Fruit fly (Drosophila melanogaster) whole organism, embryonic: ENCODE results near the gene cd.

Experiments
- Abd-B ChIP-seq: fragments of 200-800 bp; sonication (Bioruptor generic); optimal IDR thresholded peaks from 2 replicates; lab custom pipeline; 2018; ENCODE audit warnings: missing biosample characterization, mild to moderate bottlenecking, missing genetic modification characterization, moderate library complexity
- Atf3 ChIP-seq: fragments of 200-800 bp; sonication (Bioruptor generic); optimal IDR thresholded peaks from 3 replicates; lab custom pipeline; 2016; ENCODE audit warnings: missing biosample characterization, missing genetic modification characterization
- Bteb2 ChIP-seq: fragments of 200-800 bp; sonication (Bioruptor generic); optimal IDR thresholded peaks from 2 replicates; lab custom pipeline; 2016; ENCODE audit warnings: missing biosample characterization, missing genetic modification characterization
- CG10366 ChIP-seq: fragments of 200-800 bp; sonication (Bioruptor generic); IDR thresholded peaks from 2 replicates; pipeline ENCODE4 v1.3.6; 2022; ENCODE audit warnings: missing biosample characterization, missing genetic modification characterization
- CG10654 ChIP-seq: fragments of 200-800 bp; sonication (Bioruptor generic); optimal IDR thresholded peaks from 2 replicates; lab custom pipeline; 2016; ENCODE audit warnings: missing biosample characterization, missing genetic modification characterization
- CG11723 ChIP-seq: fragments of 200-800 bp; sonication (Bioruptor generic); optimal IDR thresholded peaks from 2 replicates; lab custom pipeline; 2017; ENCODE audit warnings: missing biosample characterization, mild to moderate bottlenecking, missing genetic modification characterization
- CG12391 ChIP-seq: fragments of 200-800 bp; sonication (Bioruptor generic); optimal IDR thresholded peaks from 3 replicates; lab custom pipeline; 2018; ENCODE audit warnings: missing biosample characterization, mild to moderate bottlenecking, missing genetic modification characterization, moderate library complexity
- CG12769 ChIP-seq: fragments of 200-800 bp; sonication (Bioruptor generic); optimal IDR thresholded peaks from 2 replicates; lab custom pipeline; 2019; ENCODE audit warnings: missing biosample characterization, mild to moderate bottlenecking, missing genetic modification characterization, moderate library complexity
- CG14860 ChIP-seq: fragments of 200-800 bp; sonication (Bioruptor generic); IDR thresholded peaks from 3 replicates; pipeline ENCODE4 v1.3.6; 2022; ENCODE audit warnings: missing biosample characterization, missing genetic modification characterization; ENCODE audit not compliant: partially characterized antibody
- CG15269 ChIP-seq: fragments of 200-800 bp; sonication (Bioruptor generic); optimal IDR thresholded peaks from 2 replicates; lab custom pipeline; 2018; ENCODE audit warnings: missing biosample characterization, mild to moderate bottlenecking, missing genetic modification characterization, moderate library complexity
- CG17361 ChIP-seq: fragments of 200-800 bp; sonication (Bioruptor generic); IDR thresholded peaks from 3 replicates; pipeline ENCODE4 v1.3.6; 2022; ENCODE audit warnings: missing biosample characterization, missing genetic modification characterization
- CG2116 ChIP-seq: fragments of 200-800 bp; sonication (Bioruptor generic); optimal IDR thresholded peaks from 3 replicates; lab custom pipeline; 2018; ENCODE audit warnings: missing biosample characterization, mild to moderate bottlenecking, missing genetic modification characterization
- CG3163 ChIP-seq: fragments of 200-800 bp; sonication (Bioruptor generic); optimal IDR thresholded peaks from 3 replicates; lab custom pipeline; 2016; ENCODE audit warnings: missing biosample characterization, missing genetic modification characterization
- CG32767 ChIP-seq: fragments of 200-800 bp; sonication (Bioruptor generic); IDR thresholded peaks from 2 replicates; pipeline ENCODE4 v1.3.6; 2022; ENCODE audit warnings: missing biosample characterization, missing genetic modification characterization
- CG4404 ChIP-seq: fragments of 200-800 bp; sonication (Bioruptor generic); IDR thresholded peaks from 2 replicates; pipeline ENCODE4 v1.3.6; 2022; ENCODE audit warnings: missing biosample characterization, missing genetic modification characterization
- CG8089 ChIP-seq: fragments of 200-800 bp; sonication (Bioruptor generic); optimal IDR thresholded peaks from 3 replicates; lab custom pipeline; 2016; ENCODE audit warnings: missing biosample characterization, missing genetic modification characterization
- CG9215 ChIP-seq: fragments of 200-800 bp; sonication (Bioruptor generic); IDR thresholded peaks from 2 replicates; pipeline ENCODE4 v1.3.6; 2022; ENCODE audit warnings: missing biosample characterization, missing genetic modification characterization
- CG9817 ChIP-seq: fragments of 200-800 bp; sonication (Bioruptor generic); optimal IDR thresholded peaks from 2 replicates; lab custom pipeline; 2018; ENCODE audit warnings: missing biosample characterization, mild to moderate bottlenecking, missing genetic modification characterization, moderate library complexity
- CTCF ChIP-seq: fragments of 200-800 bp; sonication (Bioruptor generic); optimal IDR thresholded peaks from 2 replicates; lab custom pipeline; 2017; ENCODE audit warnings: missing biosample characterization, mild to moderate bottlenecking, missing genetic modification characterization, moderate library complexity
- Dek ChIP-seq: fragments of 200-800 bp; sonication (Bioruptor generic); optimal IDR thresholded peaks from 3 replicates; lab custom pipeline; 2019; ENCODE audit warnings: missing biosample characterization, mild to moderate bottlenecking, missing genetic modification characterization, moderate library complexity
- Dip2 ChIP-seq: fragments of 200-800 bp; sonication (Bioruptor generic); IDR thresholded peaks from 2 replicates; pipeline ENCODE4 v1.3.6; 2022; ENCODE audit warnings: missing biosample characterization, missing genetic modification characterization
- E2f1 ChIP-seq: fragments of 200-800 bp; sonication (Bioruptor generic); IDR thresholded peaks from 2 replicates; pipeline ENCODE4 v1.3.6; 2022; ENCODE audit warnings: missing biosample characterization, missing genetic modification characterization
- Ets97D ChIP-seq: fragments of 200-800 bp; sonication (Bioruptor generic); optimal IDR thresholded peaks from 3 replicates; lab custom pipeline; 2016; ENCODE audit warnings: missing biosample characterization, missing genetic modification characterization
- Gsc ChIP-seq: fragments of 200-800 bp; sonication (Bioruptor generic); IDR thresholded peaks from 2 replicates; pipeline ENCODE4 v1.3.6; 2022; ENCODE audit warnings: missing biosample characterization, missing genetic modification characterization
- H15 ChIP-seq: fragments of 200-800 bp; sonication (Bioruptor generic); IDR thresholded peaks from 3 replicates; pipeline ENCODE4 v1.3.6; 2022; ENCODE audit warnings: missing biosample characterization, missing genetic modification characterization
- HmgZ ChIP-seq: fragments of 200-800 bp; sonication (Bioruptor generic); optimal IDR thresholded peaks from 2 replicates; lab custom pipeline; 2018; ENCODE audit warnings: missing biosample characterization, mild to moderate bottlenecking, missing genetic modification characterization
- Hsf ChIP-seq: fragments of 200-800 bp; sonication (Bioruptor generic); optimal IDR thresholded peaks from 3 replicates; lab custom pipeline; 2016; ENCODE audit warnings: missing biosample characterization, missing genetic modification characterization
- Mad ChIP-seq: fragments of 200-800 bp; sonication (Bioruptor generic); optimal IDR thresholded peaks from 2 replicates; lab custom pipeline; 2016; ENCODE audit warnings: missing biosample characterization, missing genetic modification characterization
- NK7.1 ChIP-seq: fragments of 200-800 bp; sonication (Bioruptor generic); optimal IDR thresholded peaks from 3 replicates; lab custom pipeline; 2016; ENCODE audit warnings: missing biosample characterization, missing genetic modification characterization
- Sox100B ChIP-seq: fragments of 200-800 bp; sonication (Bioruptor generic); optimal IDR thresholded peaks from 3 replicates; lab custom pipeline; 2018; ENCODE audit warnings: missing biosample characterization, mild to moderate bottlenecking, missing genetic modification characterization
- Stat92E ChIP-seq, 3 experiments: fragments of >200 bp in 2 of 3; fragments of 200-800 bp in 1 of 3; sonication (Bioruptor generic) in 1 of 3; optimal IDR thresholded peaks; 2 replicates each; lab custom pipeline; 2017 to 2019; ENCODE audit warnings: missing biosample characterization in 3 of 3, missing genetic modification characterization in 3 of 3, mild to moderate bottlenecking in 1 of 3, moderate library complexity in 1 of 3
- Taf1 ChIP-seq: fragments of 200-800 bp; sonication (Bioruptor generic); IDR thresholded peaks from 2 replicates; pipeline ENCODE4 v1.3.6; 2022; ENCODE audit warnings: missing biosample characterization, missing genetic modification characterization
- Xbp1 ChIP-seq: fragments of 200-800 bp; sonication (Bioruptor generic); optimal IDR thresholded peaks from 3 replicates; lab custom pipeline; 2016; ENCODE audit warnings: missing biosample characterization, mild to moderate bottlenecking, missing genetic modification characterization
- br ChIP-seq: fragments of >200 bp; optimal IDR thresholded peaks from 2 replicates; lab custom pipeline; 2017
- fd96Cb ChIP-seq: fragments of 200-800 bp; sonication (Bioruptor generic); optimal IDR thresholded peaks from 2 replicates; lab custom pipeline; 2018; ENCODE audit warnings: missing biosample characterization, mild to moderate bottlenecking, missing genetic modification characterization, moderate library complexity
- ftz-f1 ChIP-seq: fragments of 200-800 bp; sonication (Bioruptor generic); optimal IDR thresholded peaks from 2 replicates; lab custom pipeline; 2016; ENCODE audit warnings: missing biosample characterization, missing genetic modification characterization
- gem ChIP-seq: fragments of 200-800 bp; sonication (Bioruptor generic); optimal IDR thresholded peaks from 2 replicates; lab custom pipeline; 2019; ENCODE audit warnings: missing biosample characterization, mild to moderate bottlenecking, missing genetic modification characterization, moderate library complexity
- hb ChIP-seq: fragments of 200-800 bp; sonication (Bioruptor generic); IDR thresholded peaks from 3 replicates; pipeline ENCODE4 v1.3.6; 2022; ENCODE audit warnings: missing biosample characterization, missing genetic modification characterization; ENCODE audit not compliant: partially characterized antibody
- her ChIP-seq: fragments of 200-800 bp; sonication (Bioruptor generic); optimal IDR thresholded peaks from 2 replicates; lab custom pipeline; 2016; ENCODE audit warnings: missing biosample characterization, missing genetic modification characterization
- kay ChIP-seq: fragments of 200-800 bp; sonication (Bioruptor generic); optimal IDR thresholded peaks from 2 replicates; lab custom pipeline; 2016; ENCODE audit warnings: missing biosample characterization, missing genetic modification characterization
- luna ChIP-seq: fragments of 200-800 bp; sonication (Bioruptor generic); optimal IDR thresholded peaks from 2 replicates; lab custom pipeline; 2016; ENCODE audit warnings: missing biosample characterization, missing genetic modification characterization
- peb ChIP-seq: fragments of 200-800 bp; sonication (Bioruptor generic); IDR thresholded peaks from 2 replicates; pipeline ENCODE4 v1.3.6; 2022; ENCODE audit warnings: missing biosample characterization, missing genetic modification characterization
- phol ChIP-seq: fragments of 200-800 bp; sonication (Bioruptor generic); optimal IDR thresholded peaks from 3 replicates; lab custom pipeline; 2018; ENCODE audit warnings: missing biosample characterization, mild to moderate bottlenecking, missing genetic modification characterization, moderate library complexity
- pita ChIP-seq: fragments of 200-800 bp; sonication (Bioruptor generic); optimal IDR thresholded peaks from 2 replicates; lab custom pipeline; 2017; ENCODE audit warnings: missing biosample characterization, mild to moderate bottlenecking, missing genetic modification characterization
- pum ChIP-seq: fragments of 200-800 bp; sonication (Bioruptor generic); optimal IDR thresholded peaks from 2 replicates; lab custom pipeline; 2016; ENCODE audit warnings: missing biosample characterization, missing genetic modification characterization
- salm ChIP-seq: fragments of 200-800 bp; sonication (Bioruptor generic); optimal IDR thresholded peaks from 2 replicates; lab custom pipeline; 2018; ENCODE audit warnings: missing biosample characterization, mild to moderate bottlenecking, missing genetic modification characterization
- sens ChIP-seq: fragments of 200-800 bp; sonication (Bioruptor generic); peaks from one replicate; lab custom pipeline; 2016; ENCODE audit warnings: missing biosample characterization, missing genetic modification characterization
- shn ChIP-seq: fragments of 200-800 bp; sonication (Bioruptor generic); optimal IDR thresholded peaks from 3 replicates; lab custom pipeline; 2016; ENCODE audit warnings: missing biosample characterization, missing genetic modification characterization
- sna ChIP-seq: fragments of 200-800 bp; sonication (Bioruptor generic); IDR thresholded peaks from 2 replicates; pipeline ENCODE4 v1.3.6; 2022; ENCODE audit warnings: missing biosample characterization, missing genetic modification characterization; ENCODE audit not compliant: partially characterized antibody
- so ChIP-seq: fragments of 200-800 bp; sonication (Bioruptor generic); IDR thresholded peaks from 3 replicates; pipeline ENCODE4 v1.3.6; 2022; ENCODE audit warnings: missing biosample characterization, missing genetic modification characterization
- sr ChIP-seq: fragments of 200-800 bp; sonication (Bioruptor generic); IDR thresholded peaks from 3 replicates; pipeline ENCODE4 v1.3.6; 2022; ENCODE audit warnings: missing biosample characterization, missing genetic modification characterization
- ssp ChIP-seq: fragments of 200-800 bp; sonication (Bioruptor generic); IDR thresholded peaks from 2 replicates; pipeline ENCODE4 v1.3.6; 2022; ENCODE audit warnings: missing biosample characterization, missing genetic modification characterization
- tup ChIP-seq: fragments of 200-800 bp; sonication (Bioruptor generic); optimal IDR thresholded peaks from 2 replicates; lab custom pipeline; 2016; ENCODE audit warnings: missing biosample characterization, mild to moderate bottlenecking, missing genetic modification characterization, moderate library complexity
- usp ChIP-seq: fragments of >200 bp; optimal IDR thresholded peaks from 2 replicates; lab custom pipeline; 2017; ENCODE audit warnings: missing biosample characterization, missing genetic modification characterization

cd gene

dm6 chr3R:22719607-22719949 is 24.8 kb downstream of the cd start (continued):
- peak; percentile 33 for TF ChIP-seq fd96Cb (tag; lab: Kevin White, UChicago)
- TF ChIP-seq salm (tag; lab: Kevin White, UChicago), result no peak
- no peak for TF ChIP-seq Abd-B (GFP tag; lab: Kevin White, UChicago)
- TF ChIP-seq CG9817 (tag; lab: Kevin White, UChicago), result peak; percentile 23
- no peak for TF ChIP-seq Mad (GFP tag; lab: Kevin White, UChicago)
- no peak for TF ChIP-seq Bteb2 (GFP tag; lab: Kevin White, UChicago)
- no peak for TF ChIP-seq CG32767 (GFP tag; lab: Robert Waterston, UW)
- TF ChIP-seq CG8089 (GFP tag; lab: Kevin White, UChicago), result no peak
- no peak for TF ChIP-seq Ets97D (GFP tag; lab: Kevin White, UChicago)
- peak; percentile 21 for TF ChIP-seq pum (GFP tag; lab: Kevin White, UChicago)
- no peak for TF ChIP-seq ssp
- no peak for TF ChIP-seq ftz-f1 (GFP tag; lab: Kevin White, UChicago)
- no peak for TF ChIP-seq peb (GFP tag; lab: Robert Waterston, UW)
- TF ChIP-seq hb (GFP tag; lab: Robert Waterston, UW), result no peak
- no peak for TF ChIP-seq CG2116
- TF ChIP-seq Sox100B, result no peak
- TF ChIP-seq Gsc (GFP tag; lab: Robert Waterston, UW), result no peak
- TF ChIP-seq luna (GFP tag; lab: Kevin White, UChicago), result no peak
- TF ChIP-seq phol, result peak; percentile 50
- no peak for TF ChIP-seq kay
- no peak for TF ChIP-seq Dek (tag; lab: Kevin White, UChicago)
- TF ChIP-seq Xbp1 (GFP tag; lab: Kevin White, UChicago), result peak; percentile 20
- no peak for TF ChIP-seq CG3163 (GFP tag; lab: Kevin White, UChicago)
- no peak for TF ChIP-seq Atf3
- no peak for TF ChIP-seq sr (GFP tag; lab: Robert Waterston, UW)
- TF ChIP-seq tup (GFP tag; lab: Kevin White, UChicago), result no peak
- TF ChIP-seq Dip2 (GFP tag; lab: Robert Waterston, UW), result no peak
- TF ChIP-seq CG11723 (GFP tag; lab: Kevin White, UChicago), result no peak
- TF ChIP-seq CG4404 (GFP tag; lab: Robert Waterston, UW), result no peak
- TF ChIP-seq br (lab: Kevin White, UChicago), result no peak
- TF ChIP-seq Hsf, result peak; percentile 12
- TF ChIP-seq sens (GFP tag; lab: Kevin White, UChicago), result peak; percentile 86
- no peak for TF ChIP-seq sna
- 0 out of 2 replicates have a peak, but pooled peaks have one; percentile 11 for TF ChIP-seq E2f1 (GFP tag; lab: Robert Waterston, UW)
- no peak for TF ChIP-seq CG9215
- TF ChIP-seq CG12769, result no peak
- TF ChIP-seq her (GFP tag; lab: Kevin White, UChicago), result no peak
- peak; percentile 43; the same call in 1 of the 3 replicates for TF ChIP-seq CG17361 (GFP tag; lab: Robert Waterston, UW)
- no peak for TF ChIP-seq CG14860
- no peak for TF ChIP-seq Stat92E (GFP tag; optimal IDR thresholded peaks at IDR 0.05; lab: Kevin White, UChicago)
- TF ChIP-seq CG10366 (GFP tag; lab: Robert Waterston, UW), result no peak; the same call in 1 of the 2 replicates
- TF ChIP-seq shn (GFP tag; lab: Kevin White, UChicago), result no peak
- no peak for TF ChIP-seq H15 (GFP tag; lab: Robert Waterston, UW)
- TF ChIP-seq CG10654 (GFP tag; lab: Kevin White, UChicago), result no peak
- TF ChIP-seq CTCF (GFP tag; lab: Kevin White, UChicago), result no peak
- TF ChIP-seq pita (GFP tag; lab: Kevin White, UChicago), result no peak
- TF ChIP-seq gem, result peak; percentile 67
- no peak for TF ChIP-seq NK7.1 (GFP tag; lab: Kevin White, UChicago)
- TF ChIP-seq Taf1 (GFP tag; lab: Robert Waterston, UW), result no peak
- no peak for TF ChIP-seq HmgZ (tag; lab: Kevin White, UChicago)
- TF ChIP-seq so (GFP tag; lab: Robert Waterston, UW), result no peak
- TF ChIP-seq CG15269, result no peak
- TF ChIP-seq CG12391 (tag; lab: Kevin White, UChicago), result peak; percentile 14
- TF ChIP-seq usp (GFP tag; lab: Kevin White, UChicago), result no peak
